Fruit fly (Drosophila melanogaster) whole organism, embryonic: ENCODE data around the gene CG5355.
A peak's percentile ranks its signal among the peaks of the same experiment; 100 is the strongest.

Source experiments
- Bteb2 ChIP-seq: fragments of 200-800 bp; sonication (Bioruptor generic); optimal IDR thresholded peaks from 2 replicates; lab custom pipeline; 2016; ENCODE audit warnings: missing biosample characterization, missing genetic modification characterization
- CG11504 ChIP-seq: fragments of 200-800 bp; sonication (Bioruptor generic); optimal IDR thresholded peaks from 3 replicates; lab custom pipeline; 2019; ENCODE audit warnings: missing biosample characterization, mild to moderate bottlenecking, missing genetic modification characterization, moderate library complexity
- CG12391 ChIP-seq: fragments of 200-800 bp; sonication (Bioruptor generic); optimal IDR thresholded peaks from 3 replicates; lab custom pipeline; 2018; ENCODE audit warnings: missing biosample characterization, mild to moderate bottlenecking, missing genetic modification characterization, moderate library complexity
- CG13424 ChIP-seq: fragments of 200-800 bp; sonication (Bioruptor generic); optimal IDR thresholded peaks from 2 replicates; lab custom pipeline; 2019; ENCODE audit warnings: missing biosample characterization, mild to moderate bottlenecking, missing genetic modification characterization, moderate library complexity
- CG14710 ChIP-seq: fragments of 200-800 bp; sonication (Bioruptor generic); optimal IDR thresholded peaks from 3 replicates; lab custom pipeline; 2019; ENCODE audit warnings: missing biosample characterization, mild to moderate bottlenecking, missing genetic modification characterization, moderate library complexity
- CG15601 ChIP-seq: fragments of 200-800 bp; sonication (Bioruptor generic); optimal IDR thresholded peaks from 3 replicates; lab custom pipeline; 2019; ENCODE audit warnings: missing biosample characterization, mild to moderate bottlenecking, missing genetic modification characterization, moderate library complexity
- CG1603 ChIP-seq: fragments of 200-800 bp; sonication (Bioruptor generic); optimal IDR thresholded peaks from 2 replicates; lab custom pipeline; 2019; ENCODE audit warnings: missing biosample characterization, mild to moderate bottlenecking, missing genetic modification characterization, moderate library complexity
- CG16813 ChIP-seq: fragments of 200-800 bp; sonication (Bioruptor generic); IDR thresholded peaks from 3 replicates; pipeline ENCODE4 v1.3.6; 2022; ENCODE audit warnings: missing biosample characterization, missing genetic modification characterization; ENCODE audit not compliant: partially characterized antibody
- CG2199 ChIP-seq: fragments of 200-800 bp; sonication (Bioruptor generic); IDR thresholded peaks from 3 replicates; pipeline ENCODE4 v1.3.6; 2022; ENCODE audit warnings: missing biosample characterization, missing genetic modification characterization
- CG30020 ChIP-seq: fragments of 200-800 bp; optimal IDR thresholded peaks from 2 replicates; lab custom pipeline; 2019; ENCODE audit warnings: missing biosample characterization, mild to moderate bottlenecking, missing genetic modification characterization, moderate library complexity
- CG30403 ChIP-seq: fragments of 200-800 bp; sonication (Bioruptor generic); optimal IDR thresholded peaks from 3 replicates; lab custom pipeline; 2016; ENCODE audit warnings: missing biosample characterization, missing genetic modification characterization
- CG3995 ChIP-seq: fragments of 200-800 bp; sonication (Bioruptor generic); optimal IDR thresholded peaks from 3 replicates; lab custom pipeline; 2016; ENCODE audit warnings: missing biosample characterization, missing genetic modification characterization
- CG6689 ChIP-seq: fragments of 200-800 bp; sonication (Bioruptor generic); IDR thresholded peaks from 2 replicates; pipeline ENCODE4 v1.3.6; 2022; ENCODE audit warnings: missing biosample characterization, missing genetic modification characterization
- CoRest ChIP-seq: fragments of 200-800 bp; sonication (Bioruptor generic); optimal IDR thresholded peaks from 3 replicates; lab custom pipeline; 2018; ENCODE audit warnings: missing biosample characterization, mild to moderate bottlenecking, missing genetic modification characterization, moderate library complexity
- Eip74EF ChIP-seq, 2 experiments: fragments of 200-800 bp in 1 of 2; fragments of >200 bp in 1 of 2; sonication (Bioruptor generic) in 1 of 2; optimal IDR thresholded peaks; 2 replicates each; lab custom pipeline; 2017 to 2019; ENCODE audit warnings: missing biosample characterization in 2 of 2, missing genetic modification characterization in 2 of 2, mild to moderate bottlenecking in 1 of 2, moderate library complexity in 1 of 2
- Ets65A ChIP-seq: fragments of 200-800 bp; sonication (Bioruptor generic); peaks from one replicate; lab custom pipeline; 2016; ENCODE audit warnings: missing biosample characterization, missing genetic modification characterization
- HLH3B ChIP-seq: fragments of 200-800 bp; sonication (Bioruptor generic); IDR thresholded peaks from 2 replicates; pipeline ENCODE4 v1.3.6; 2022; ENCODE audit warnings: missing biosample characterization, missing genetic modification characterization
- Lhr ChIP-seq: fragments of 200-800 bp; sonication (Bioruptor generic); optimal IDR thresholded peaks from 3 replicates; lab custom pipeline; 2017; ENCODE audit warnings: mild to moderate bottlenecking, missing biosample characterization, missing genetic modification reagents, missing genetic modification characterization
- Lpt ChIP-seq: fragments of >200 bp; optimal IDR thresholded peaks from 2 replicates; lab custom pipeline; 2018; ENCODE audit warnings: missing biosample characterization, missing genetic modification characterization
- MESR4 ChIP-seq: fragments of 200-800 bp; sonication (Bioruptor generic); optimal IDR thresholded peaks from 2 replicates; lab custom pipeline; 2018; ENCODE audit warnings: missing biosample characterization, mild to moderate bottlenecking, missing genetic modification characterization, moderate library complexity
- Mes4 ChIP-seq: fragments of 200-800 bp; sonication (Bioruptor generic); optimal IDR thresholded peaks from 2 replicates; lab custom pipeline; 2016; ENCODE audit warnings: missing biosample characterization, missing genetic modification characterization
- Nf-YC ChIP-seq: fragments of 200-800 bp; optimal IDR thresholded peaks from 3 replicates; lab custom pipeline; 2019; ENCODE audit warnings: missing biosample characterization, mild to moderate bottlenecking, missing genetic modification characterization, moderate library complexity
- Opbp ChIP-seq: fragments of 200-800 bp; sonication (Bioruptor generic); IDR thresholded peaks from 3 replicates; pipeline ENCODE4 v1.3.6; 2022; ENCODE audit warnings: missing biosample characterization, missing genetic modification characterization; ENCODE audit not compliant: partially characterized antibody
- Rfx ChIP-seq: fragments of 200-800 bp; sonication (Bioruptor generic); IDR thresholded peaks from 2 replicates; pipeline ENCODE4 v1.3.6; 2022; ENCODE audit warnings: missing biosample characterization, missing genetic modification characterization
- Rx ChIP-seq: fragments of 200-800 bp; sonication (Bioruptor generic); IDR thresholded peaks from 2 replicates; pipeline ENCODE4 v1.3.6; 2022; ENCODE audit warnings: missing biosample characterization, missing genetic modification characterization
- Sry-β ChIP-seq: fragments of 200-800 bp; sonication (Bioruptor generic); optimal IDR thresholded peaks from 2 replicates; lab custom pipeline; 2018; ENCODE audit warnings: missing biosample characterization, mild to moderate bottlenecking, missing genetic modification characterization, moderate library complexity
- Tbp ChIP-seq: fragments of >200 bp; optimal IDR thresholded peaks from 2 replicates; lab custom pipeline; 2018; ENCODE audit warnings: missing biosample characterization, missing genetic modification characterization
- amos ChIP-seq: fragments of 200-800 bp; sonication (Bioruptor generic); IDR thresholded peaks from 2 replicates; pipeline ENCODE4 v1.3.6; 2022; ENCODE audit warnings: missing biosample characterization, missing genetic modification characterization; ENCODE audit not compliant: partially characterized antibody
- ara ChIP-seq: fragments of 200-800 bp; sonication (Bioruptor generic); IDR thresholded peaks from 2 replicates; pipeline ENCODE4 v1.3.6; 2022; ENCODE audit warnings: missing biosample characterization, missing genetic modification characterization
- bab2 ChIP-seq: fragments of 200-800 bp; sonication (Bioruptor generic); optimal IDR thresholded peaks from 2 replicates; lab custom pipeline; 2016; ENCODE audit warnings: missing biosample characterization, missing genetic modification characterization
- bcd ChIP-seq: fragments of 200-800 bp; sonication (Bioruptor generic); optimal IDR thresholded peaks from 2 replicates; lab custom pipeline; 2017; ENCODE audit warnings: missing biosample characterization, mild to moderate bottlenecking, missing genetic modification characterization
- bowl ChIP-seq: fragments of 200-800 bp; sonication (Bioruptor generic); IDR thresholded peaks from 2 replicates; pipeline ENCODE4 v1.3.6; 2022; ENCODE audit warnings: missing biosample characterization, missing genetic modification characterization
- cas ChIP-seq: fragments of 200-800 bp; sonication (Bioruptor generic); IDR thresholded peaks from 2 replicates; pipeline ENCODE4 v1.3.6; 2022; ENCODE audit warnings: missing biosample characterization, missing genetic modification characterization
- chinmo ChIP-seq: fragments of 200-800 bp; sonication (Bioruptor generic); IDR thresholded peaks from 4 replicates; pipeline ENCODE4 v1.3.6; 2022; ENCODE audit warnings: missing biosample characterization, missing genetic modification characterization; ENCODE audit not compliant: partially characterized antibody
- ci ChIP-seq: fragments of 200-800 bp; sonication (Bioruptor generic); IDR thresholded peaks from 3 replicates; pipeline ENCODE4 v1.3.6; 2022; ENCODE audit warnings: missing biosample characterization, missing genetic modification characterization
- gce ChIP-seq: fragments of 200-800 bp; sonication (Bioruptor generic); IDR thresholded peaks from 3 replicates; pipeline ENCODE4 v1.3.6; 2022; ENCODE audit warnings: missing biosample characterization, missing genetic modification characterization
- gfzf ChIP-seq: fragments of 200-800 bp; sonication (Bioruptor generic); optimal IDR thresholded peaks from 2 replicates; lab custom pipeline; 2016; ENCODE audit warnings: missing biosample characterization, mild to moderate bottlenecking, missing genetic modification characterization, moderate library complexity
- ham ChIP-seq: fragments of 200-800 bp; sonication (Bioruptor generic); IDR thresholded peaks from 2 replicates; pipeline ENCODE4 v1.3.6; 2022; ENCODE audit warnings: missing biosample characterization, missing genetic modification characterization
- kni ChIP-seq: fragments of 200-800 bp; sonication (Bioruptor generic); optimal IDR thresholded peaks from 3 replicates; lab custom pipeline; 2017; ENCODE audit warnings: mild to moderate bottlenecking, missing biosample characterization, missing genetic modification reagents, missing genetic modification characterization
- nom ChIP-seq: fragments of 200-800 bp; sonication (Bioruptor generic); optimal IDR thresholded peaks from 2 replicates; lab custom pipeline; 2017; ENCODE audit warnings: missing biosample characterization, missing genetic modification characterization, mild to moderate bottlenecking, moderate library complexity, missing genetic modification reagents
- org-1 ChIP-seq: fragments of 200-800 bp; sonication (Bioruptor generic); optimal IDR thresholded peaks from 2 replicates; lab custom pipeline; 2017; ENCODE audit warnings: missing biosample characterization, missing genetic modification characterization
- pzg ChIP-seq: fragments of 200-800 bp; sonication (Bioruptor generic); optimal IDR thresholded peaks from 3 replicates; lab custom pipeline; 2018; ENCODE audit warnings: missing biosample characterization, mild to moderate bottlenecking, missing genetic modification characterization, moderate library complexity
- sens ChIP-seq: fragments of 200-800 bp; sonication (Bioruptor generic); peaks from one replicate; lab custom pipeline; 2016; ENCODE audit warnings: missing biosample characterization, missing genetic modification characterization
- sens-2 ChIP-seq: fragments of 200-800 bp; sonication (Bioruptor generic); IDR thresholded peaks from 2 replicates; pipeline ENCODE4 v1.3.6; 2022; ENCODE audit warnings: missing biosample characterization, missing genetic modification characterization
- slou ChIP-seq: fragments of 200-800 bp; sonication (Bioruptor generic); optimal IDR thresholded peaks from 3 replicates; lab custom pipeline; 2016; ENCODE audit warnings: missing biosample characterization, missing genetic modification characterization
- stwl ChIP-seq: fragments of 200-800 bp; sonication (Bioruptor generic); optimal IDR thresholded peaks from 3 replicates; lab custom pipeline; 2018; ENCODE audit warnings: missing biosample characterization, mild to moderate bottlenecking, missing genetic modification characterization, moderate library complexity
- sug ChIP-seq: fragments of 200-800 bp; optimal IDR thresholded peaks from 2 replicates; lab custom pipeline; 2019; ENCODE audit warnings: missing biosample characterization, mild to moderate bottlenecking, missing genetic modification characterization, moderate library complexity
- trem ChIP-seq: fragments of 200-800 bp; optimal IDR thresholded peaks from 3 replicates; lab custom pipeline; 2019; ENCODE audit warnings: missing biosample characterization, mild to moderate bottlenecking, missing genetic modification characterization, moderate library complexity

CG5355 gene

dm6 chr2L:10364229-10364628, 49.0 kb downstream of the CG5355 start, which contains the start of gene lft (continued):
- TF ChIP-seq CG6689 (GFP tag; lab: Robert Waterston, UW) (no peak), CG1603 (tag; lab: Kevin White, UChicago) (peak; percentile 51), pzg (peak; percentile 24), Nf-YC (tag; lab: Kevin White, UChicago) (peak; percentile 3), gfzf (GFP tag; lab: Kevin White, UChicago) (peak; percentile 48), MESR4 (peak; percentile 52), sens (GFP tag; lab: Kevin White, UChicago) (peak; percentile 30), CG30403 (GFP tag; lab: Kevin White, UChicago) (no peak), ci (GFP tag; lab: Robert Waterston, UW) (0 out of 3 replicates have a peak, but pooled peaks have one; percentile 24), nom (GFP tag; lab: Kevin White, UChicago) (peak; percentile 2), CG2199 (GFP tag; lab: Robert Waterston, UW) (0 out of 3 replicates have a peak, but pooled peaks have one; percentile 45), trem (tag; lab: Kevin White, UChicago) (peak; percentile 42), Eip74EF (GFP tag; optimal IDR thresholded peaks at IDR 0.05; lab: Kevin White, UChicago) (no peak), CG14710 (tag; lab: Kevin White, UChicago) (peak; percentile 3), ham (GFP tag; lab: Robert Waterston, UW) (no peak), stwl (tag; lab: Kevin White, UChicago) (peak; percentile 7), org-1 (GFP tag; lab: Kevin White, UChicago) (no peak), cas (GFP tag; lab: Robert Waterston, UW) (no peak), CG30020 (peak; percentile 80), CG3995 (GFP tag; lab: Kevin White, UChicago) (no peak), CoRest (tag; lab: Kevin White, UChicago) (peak; percentile 8), Sry-β (GFP tag; lab: Kevin White, UChicago) (peak; percentile 90), CG16813 (GFP tag; lab: Robert Waterston, UW) (no peak)

DNA sequence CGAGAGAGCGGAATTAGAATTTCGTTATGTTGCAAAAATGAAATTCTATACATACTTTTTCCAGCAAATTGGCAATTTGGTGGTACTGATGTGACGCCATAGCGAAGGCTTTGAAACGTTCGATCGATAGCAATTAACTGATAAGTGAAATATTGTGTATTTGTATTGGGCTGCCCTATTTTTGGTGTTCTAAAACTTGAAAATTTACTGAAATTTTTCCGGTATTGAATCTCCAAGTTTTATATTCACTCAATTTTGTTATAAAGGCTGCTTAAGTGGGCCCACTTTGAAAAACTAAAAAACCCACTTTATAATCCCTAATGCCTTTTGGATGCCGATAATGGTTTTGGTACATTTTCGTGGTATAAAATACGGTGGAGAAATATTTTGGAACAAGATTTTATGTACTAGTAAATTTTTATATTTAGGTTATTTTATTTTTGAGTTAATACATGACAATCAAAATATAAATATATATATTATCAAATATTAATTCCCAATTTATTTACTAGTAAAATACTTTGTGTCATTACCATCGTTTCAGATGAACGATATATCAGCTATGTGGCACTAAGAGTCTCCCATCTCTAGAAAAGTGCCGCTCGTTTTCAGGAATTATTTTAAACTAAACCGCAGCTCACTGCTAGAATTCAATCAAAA, 50.7 kb downstream of the CG5355 start, which contains the start of the genes Cand1 and pim:
Gene Cand1 (minus strand): TSS at position 300 of the 660 bp plus-strand sequence.
Gene pim (plus strand): TSS at position 582 of the 660 bp plus-strand sequence.
- TF ChIP-seq Tbp (GFP tag; lab: Kevin White, UChicago) (no peak), chinmo (0 out of 4 replicates have a peak, but pooled peaks have one; percentile 38), sug (peak; percentile 33), CG13424 (tag; lab: Kevin White, UChicago) (peak; percentile 43), gce (GFP tag; lab: Robert Waterston, UW) (no peak), Opbp (GFP tag; lab: Robert Waterston, UW) (no peak; the same call in 2 of the 3 replicates), kni (GFP tag; lab: Kevin White, UChicago) (no peak), CG11504 (no peak), pzg (peak; percentile 58), CG12391 (tag; lab: Kevin White, UChicago) (peak; percentile 59), Bteb2 (GFP tag; lab: Kevin White, UChicago) (no peak), CG15601 (tag; lab: Kevin White, UChicago) (peak; percentile 62), bab2 (no peak), ara (GFP tag; lab: Robert Waterston, UW) (no peak), bowl (GFP tag; lab: Robert Waterston, UW) (no peak), Mes4 (no peak), Lhr (GFP tag; lab: Kevin White, UChicago) (peak; percentile 53), Ets65A (no peak), sens-2 (GFP tag; lab: Robert Waterston, UW) (no peak), Nf-YC (tag; lab: Kevin White, UChicago) (peak; percentile 65), trem (tag; lab: Kevin White, UChicago) (peak; percentile 81), Rfx (peak; percentile 35; the same call in 1 of the 2 replicates), bcd (GFP tag; lab: Kevin White, UChicago) (no peak), HLH3B (GFP tag; lab: Robert Waterston, UW) (no peak), Rx (GFP tag; lab: Robert Waterston, UW) (no peak), slou (GFP tag; lab: Kevin White, UChicago) (no peak), Lpt (GFP tag; lab: Kevin White, UChicago) (no peak), amos (GFP tag; lab: Robert Waterston, UW) (peak; percentile 71)
